Worm (Caenorhabditis elegans) whole organism, L4 larva: Measurements from ENCODE around the gene T15B7.8.

Experiments
- D1046.2 ChIP-seq: fragments of 200-800 bp; sonication (Bioruptor generic); IDR thresholded peaks from 2 replicates; pipeline ENCODE4 v1.3.6; 2022; ENCODE audit warnings: missing genetic modification characterization, missing compliant biosample characterization
- F26F4.8 ChIP-seq: fragments of 200-800 bp; sonication (Bioruptor generic); conservative IDR thresholded peaks from 2 replicates; pipeline ENCODE4 v1.3.6; 2022; ENCODE audit warnings: missing genetic modification characterization, missing compliant biosample characterization
- F49E8.2 ChIP-seq: sonication (generic microtip); optimal IDR thresholded peaks from 2 replicates; lab custom pipeline; 2016; ENCODE audit warnings: missing compliant biosample characterization, mild to moderate bottlenecking, missing genetic modification characterization, borderline replicate concordance
- R02D3.7 ChIP-seq: fragments of 150-350 bp; sonication (generic microtip); optimal IDR thresholded peaks from 3 replicates; lab custom pipeline; 2014; ENCODE audit warnings: missing biosample characterization, missing genetic modification characterization
- T20F7.1 ChIP-seq: fragments of 200-800 bp; sonication (Bioruptor generic); optimal IDR thresholded peaks from 2 replicates; lab custom pipeline; 2018; ENCODE audit warnings: mild to moderate bottlenecking, missing genetic modification characterization, missing compliant biosample characterization
- T26A8.4 ChIP-seq: fragments of 200-800 bp; sonication (Bioruptor generic); IDR thresholded peaks from 2 replicates; pipeline ENCODE4 v1.3.6; 2022; ENCODE audit warnings: missing genetic modification characterization, missing compliant biosample characterization
- aha-1 ChIP-seq: fragments of 150-350 bp; peaks from one replicate; lab custom pipeline; 2014; ENCODE audit warnings: missing biosample characterization, missing genetic modification characterization
- ces-1 ChIP-seq: fragments of 150-350 bp; sonication (generic microtip); optimal IDR thresholded peaks from 4 replicates; lab custom pipeline; 2014; ENCODE audit warnings: missing biosample characterization, missing genetic modification reagents, missing genetic modification characterization
- ctbp-1 ChIP-seq: fragments of 200-800 bp; sonication (Bioruptor generic); IDR thresholded peaks from 2 replicates; pipeline ENCODE4 v1.3.6; 2022; ENCODE audit warnings: missing genetic modification reagents, missing genetic modification characterization, missing compliant biosample characterization
- daf-12 ChIP-seq: fragments of 150-350 bp; optimal IDR thresholded peaks from 2 replicates; lab custom pipeline; 2014; ENCODE audit warnings: missing biosample characterization, missing genetic modification reagents, missing genetic modification characterization
- daf-16 ChIP-seq, 3 experiments: sonication (generic microtip); optimal IDR thresholded peaks; 2 replicates each; lab custom pipeline; 2016 to 2017; ENCODE audit warnings: missing genetic modification characterization in 3 of 3, missing genetic modification reagents in 3 of 3, mild to moderate bottlenecking in 2 of 3, missing compliant biosample characterization in 2 of 3, missing biosample characterization in 1 of 3, moderate library complexity in 1 of 3
- dmd-8 ChIP-seq: fragments of 200-800 bp; sonication (Bioruptor generic); IDR thresholded peaks from 2 replicates; pipeline ENCODE4 v1.3.6; 2022; ENCODE audit warnings: missing genetic modification characterization, missing compliant biosample characterization
- duxl-1 ChIP-seq: sonication (generic microtip); optimal IDR thresholded peaks from 2 replicates; lab custom pipeline; 2016; ENCODE audit warnings: mild to moderate bottlenecking, missing genetic modification characterization, moderate library complexity, missing compliant biosample characterization; ENCODE audit not compliant: poor library complexity
- gei-8 ChIP-seq: fragments of 200-800 bp; sonication (Bioruptor generic); optimal IDR thresholded peaks from 2 replicates; lab custom pipeline; 2018; ENCODE audit warnings: mild to moderate bottlenecking, missing genetic modification characterization, missing compliant biosample characterization
- hif-1 ChIP-seq, 2 experiments: sonication (generic microtip); optimal IDR thresholded peaks; 2 replicates each; lab custom pipeline; 2016 to 2017; ENCODE audit warnings: missing compliant biosample characterization in 2 of 2, missing genetic modification characterization in 2 of 2, missing genetic modification reagents in 2 of 2, missing genotype in 2 of 2, mild to moderate bottlenecking in 1 of 2
- hlh-30 ChIP-seq: sonication (generic microtip); optimal IDR thresholded peaks from 2 replicates; lab custom pipeline; 2017; ENCODE audit warnings: antibody characterized with exemption, mild to moderate bottlenecking, missing genetic modification characterization, missing compliant biosample characterization; ENCODE audit not compliant: insufficient read depth
- hmg-1.1 ChIP-seq: fragments of 200-800 bp; sonication (Bioruptor generic); IDR thresholded peaks from 2 replicates; pipeline ENCODE4 v1.3.6; 2022; ENCODE audit warnings: missing genetic modification reagents, missing genetic modification characterization, missing compliant biosample characterization
- lin-1 ChIP-seq: fragments of 200-800 bp; sonication (Bioruptor generic); IDR thresholded peaks from 2 replicates; pipeline ENCODE4 v1.3.6; 2022; ENCODE audit warnings: missing genetic modification reagents, missing genetic modification characterization, missing compliant biosample characterization
- lin-13 ChIP-seq: fragments of 150-350 bp; optimal IDR thresholded peaks from 2 replicates; lab custom pipeline; 2014; ENCODE audit warnings: missing biosample characterization, missing genetic modification reagents, missing genetic modification characterization
- lin-38 ChIP-seq: fragments of 200-800 bp; sonication (Bioruptor generic); IDR thresholded peaks from 2 replicates; pipeline ENCODE4 v1.3.6; 2022; ENCODE audit warnings: missing genetic modification reagents, missing genetic modification characterization, missing compliant biosample characterization
- lsy-2 ChIP-seq, 2 experiments: fragments of 150-350 bp in 1 of 2; sonication (generic microtip) in 1 of 2; optimal IDR thresholded peaks; 2 replicates each; lab custom pipeline; 2014 to 2017; ENCODE audit warnings: missing biosample characterization in 2 of 2, missing genetic modification characterization in 2 of 2
- madf-5 ChIP-seq, 2 experiments: fragments of 200-800 bp; sonication (Bioruptor generic); IDR thresholded peaks; 2 replicates each; pipeline ENCODE4 v1.3.6; 2022; ENCODE audit warnings: missing compliant biosample characterization in 2 of 2, missing genetic modification characterization in 2 of 2
- mdl-1 ChIP-seq, 2 experiments: fragments of 150-350 bp in 1 of 2; sonication (generic microtip) in 1 of 2; optimal IDR thresholded peaks; 2 replicates each; lab custom pipeline; 2014 to 2017; ENCODE audit warnings: missing biosample characterization in 2 of 2, missing genetic modification characterization in 2 of 2
- mxl-2 ChIP-seq: fragments of 200-800 bp; sonication (Bioruptor generic); conservative IDR thresholded peaks from 2 replicates; pipeline ENCODE4 v1.3.6; 2022; ENCODE audit warnings: missing genetic modification reagents, missing genetic modification characterization, missing compliant biosample characterization
- nhr-102 ChIP-seq: sonication (generic microtip); optimal IDR thresholded peaks from 2 replicates; lab custom pipeline; 2016; ENCODE audit warnings: mild to moderate bottlenecking, missing genetic modification characterization, moderate library complexity, missing compliant biosample characterization
- nhr-25 ChIP-seq: sonication (generic microtip); optimal IDR thresholded peaks from 2 replicates; lab custom pipeline; 2017; ENCODE audit warnings: missing genetic modification characterization, mild to moderate bottlenecking, missing compliant biosample characterization, antibody characterized with exemption, moderate library complexity, borderline replicate concordance; ENCODE audit not compliant: insufficient read depth
- nhr-28 ChIP-seq: fragments of 150-350 bp; optimal IDR thresholded peaks from 2 replicates; lab custom pipeline; 2014; ENCODE audit warnings: missing biosample characterization, missing genetic modification characterization
- nhr-6 ChIP-seq: fragments of 150-350 bp; optimal IDR thresholded peaks from 2 replicates; lab custom pipeline; 2014; ENCODE audit warnings: missing biosample characterization, missing genetic modification characterization
- nhr-77 ChIP-seq: fragments of 150-350 bp; optimal IDR thresholded peaks from 2 replicates; lab custom pipeline; 2014; ENCODE audit warnings: missing biosample characterization, missing genetic modification characterization
- pha-4 ChIP-seq, 2 experiments: fragments of 150-350 bp in 1 of 2; fragments of 200-800 bp in 1 of 2; sonication (Bioruptor generic) in 1 of 2; IDR thresholded peaks in 1 of 2; optimal IDR thresholded peaks in 1 of 2; 2 replicates each; pipeline versions ENCODE4 v1.3.6 to Lab custom; 2014 to 2022; ENCODE audit warnings: missing genetic modification characterization in 2 of 2, missing genetic modification reagents in 2 of 2, missing biosample characterization in 1 of 2, missing compliant biosample characterization in 1 of 2
- php-3 ChIP-seq: fragments of 200-800 bp; sonication (Bioruptor generic); IDR thresholded peaks from 2 replicates; pipeline ENCODE4 v1.3.6; 2022; ENCODE audit warnings: missing genetic modification reagents, missing genetic modification characterization, missing compliant biosample characterization
- rbr-2 ChIP-seq: sonication (generic microtip); optimal IDR thresholded peaks from 2 replicates; lab custom pipeline; 2016; ENCODE audit warnings: missing genotype, missing genetic modification characterization, missing compliant biosample characterization
- sdz-12 ChIP-seq: fragments of 200-800 bp; sonication (Bioruptor generic); optimal IDR thresholded peaks from 2 replicates; lab custom pipeline; 2018; ENCODE audit warnings: mild to moderate bottlenecking, missing genetic modification characterization, missing compliant biosample characterization
- snpc-1.2 ChIP-seq: fragments of 200-800 bp; sonication (Bioruptor generic); IDR thresholded peaks from 2 replicates; pipeline ENCODE4 v1.3.6; 2022; ENCODE audit warnings: missing genetic modification reagents, missing genetic modification characterization, missing compliant biosample characterization
- tag-97 ChIP-seq: fragments of 200-800 bp; sonication (Bioruptor generic); IDR thresholded peaks from 2 replicates; pipeline ENCODE4 v1.3.6; 2022; ENCODE audit warnings: missing genetic modification characterization, missing compliant biosample characterization
- unc-130 ChIP-seq: sonication (generic microtip); optimal IDR thresholded peaks from 2 replicates; lab custom pipeline; 2016; ENCODE audit warnings: missing genetic modification reagents, missing genetic modification characterization, missing compliant biosample characterization
- unc-62 ChIP-seq, 3 experiments: fragments of 150-350 bp in 1 of 3; sonication (generic microtip); optimal IDR thresholded peaks in 2 of 3; peaks in 1 of 3; 1 replicate in 1 of 3; 2 replicates in 2 of 3; lab custom pipeline; 2014 to 2017; ENCODE audit warnings: missing biosample characterization in 3 of 3, missing genetic modification characterization in 3 of 3, missing genetic modification reagents in 3 of 3, missing genotype in 1 of 3
- ztf-11 ChIP-seq: fragments of 150-350 bp; optimal IDR thresholded peaks from 2 replicates; lab custom pipeline; 2014; ENCODE audit warnings: missing biosample characterization, missing genetic modification characterization
- ztf-7 ChIP-seq: fragments of 150-350 bp; optimal IDR thresholded peaks from 2 replicates; lab custom pipeline; 2014; ENCODE audit warnings: missing biosample characterization, missing genetic modification characterization

Gene T15B7.8

ce11 chrV:6780676-6781075, 40.9 kb upstream of the T15B7.8 start:
- TF ChIP-seq aha-1 (tag; lab: Kevin White, UChicago) (peak; percentile 34), pha-4 (GFP tag; IDR thresholded peaks at IDR 0.05; lab: Robert Waterston, UW) (no peak), pha-4 (tag; optimal IDR thresholded peaks at IDR 0.05; lab: Kevin White, UChicago) (no peak)

DNA sequence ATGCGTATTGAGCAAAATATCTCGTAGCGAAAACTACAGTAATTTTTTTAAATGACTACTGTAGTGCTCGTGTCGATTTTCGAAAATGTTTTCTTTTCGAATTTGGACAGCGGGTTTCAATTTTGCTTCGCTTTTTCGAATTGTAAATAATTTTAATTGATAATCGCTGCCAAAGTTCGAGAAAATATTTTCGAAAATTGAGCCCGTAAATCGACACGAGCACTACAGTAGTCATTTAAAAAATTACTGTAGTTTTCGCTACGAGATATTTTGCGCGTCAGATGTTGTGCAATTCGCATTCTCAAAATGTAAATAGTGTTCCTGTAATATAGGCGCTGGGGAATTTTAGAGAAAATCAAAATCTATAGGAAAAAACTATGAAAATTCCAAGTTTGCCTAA, 39.3 kb upstream of the T15B7.8 start:
- TF ChIP-seq php-3 (GFP tag; lab: Robert Waterston, UW) = no peak
- no peak for TF ChIP-seq ztf-11 (tag; lab: Kevin White, UChicago)
- TF ChIP-seq gei-8 (GFP tag; lab: Kevin White, UChicago) = no peak
- TF ChIP-seq ctbp-1 (GFP tag; lab: Robert Waterston, UW) = no peak
- TF ChIP-seq daf-16 (GFP tag; optimal IDR thresholded peaks at IDR 0.05; lab: Kevin White, UChicago) = no peak
- no peak for TF ChIP-seq daf-16 (tag; optimal IDR thresholded peaks at IDR 0.05; lab: Kevin White, UChicago)
- TF ChIP-seq duxl-1 (tag; lab: Kevin White, UChicago) = no peak
- no peak for TF ChIP-seq rbr-2
- TF ChIP-seq T26A8.4 (GFP tag; lab: Robert Waterston, UW) = no peak
- no peak for TF ChIP-seq hif-1 (tag; optimal IDR thresholded peaks at IDR 0.05; lab: Kevin White, UChicago)
- TF ChIP-seq R02D3.7 (tag; lab: Kevin White, UChicago) = no peak
- no peak for TF ChIP-seq lin-13 (GFP tag; lab: Kevin White, UChicago)
- TF ChIP-seq unc-62 (GFP tag; optimal IDR thresholded peaks at IDR 0.05 in 1 of 2; lab: Kevin White, UChicago) = no peak
- TF ChIP-seq unc-62 (tag; optimal IDR thresholded peaks at IDR 0.05; lab: Kevin White, UChicago) = no peak
- TF ChIP-seq mxl-2 = no peak
- no peak for TF ChIP-seq hlh-30
- no peak for TF ChIP-seq nhr-102
- TF ChIP-seq snpc-1.2 = no peak

DNA sequence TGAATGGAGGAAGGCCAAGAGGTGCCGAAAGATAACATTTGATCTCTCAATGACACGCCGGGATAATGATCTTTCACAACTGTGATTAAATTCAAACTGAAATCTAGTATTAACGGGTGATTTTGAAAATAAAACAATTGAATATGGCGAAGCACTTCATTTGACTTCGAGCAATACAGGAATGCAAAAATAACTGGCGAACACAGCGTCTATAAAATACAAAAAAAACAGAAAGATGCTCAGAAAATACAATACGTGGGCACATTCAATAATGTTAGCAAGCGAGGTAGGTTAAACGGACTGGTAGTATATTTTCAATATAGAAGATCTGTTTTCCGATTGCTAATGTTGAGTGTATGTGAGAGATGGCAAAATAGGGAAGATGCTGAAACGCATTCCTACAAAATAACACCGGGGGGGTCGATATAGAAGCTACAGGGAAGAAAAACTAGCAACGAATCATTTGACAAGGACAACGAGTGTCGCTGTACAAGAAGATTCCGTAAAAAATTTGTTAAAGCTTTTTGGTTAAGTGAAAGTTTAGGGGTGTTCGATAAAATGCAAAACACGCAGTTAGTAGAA, 38.5 kb upstream of the T15B7.8 start:
- TF ChIP-seq unc-130 (GFP tag; lab: Kevin White, UChicago) = peak; percentile 61
- no peak for TF ChIP-seq F26F4.8
- no peak for TF ChIP-seq ces-1
- TF ChIP-seq F49E8.2 (tag; lab: Kevin White, UChicago) = peak; percentile 21
- no peak for TF ChIP-seq tag-97 (GFP tag; lab: Robert Waterston, UW)
- TF ChIP-seq nhr-25 = no peak
- TF ChIP-seq dmd-8 (GFP tag; lab: Robert Waterston, UW) = 0 out of 2 replicates have a peak, but pooled peaks have one; percentile 40
- TF ChIP-seq sdz-12 = no peak
- TF ChIP-seq unc-62 (GFP tag; optimal IDR thresholded peaks at IDR 0.05 in 1 of 2; lab: Kevin White, UChicago) = peak in 1 of 2 experiments; percentile 63
- TF ChIP-seq unc-62 (tag; optimal IDR thresholded peaks at IDR 0.05; lab: Kevin White, UChicago) = no peak
- TF ChIP-seq lin-38 (GFP tag; lab: Robert Waterston, UW) = 0 out of 2 replicates have a peak, but pooled peaks have one; percentile 19
- no peak for TF ChIP-seq ztf-11 (tag; lab: Kevin White, UChicago)
- TF ChIP-seq php-3 (GFP tag; lab: Robert Waterston, UW) = no peak
- TF ChIP-seq R02D3.7 (tag; lab: Kevin White, UChicago) = no peak
- no peak for TF ChIP-seq ctbp-1 (GFP tag; lab: Robert Waterston, UW)
- no peak for TF ChIP-seq D1046.2 (GFP tag; lab: Robert Waterston, UW)
- 0 out of 2 replicates have a peak, but pooled peaks have one; percentile 16 for TF ChIP-seq pha-4 (GFP tag; IDR thresholded peaks at IDR 0.05; lab: Robert Waterston, UW)
- no peak for TF ChIP-seq pha-4 (tag; optimal IDR thresholded peaks at IDR 0.05; lab: Kevin White, UChicago)
- no peak for TF ChIP-seq ztf-7
- peak in 1 of 2 experiments; percentile 35; a peak in 1 of 4 replicates for TF ChIP-seq madf-5 (GFP tag; IDR thresholded peaks at IDR 0.05; lab: Robert Waterston, UW)

ce11 chrV:6784853-6785492, 36.6 kb upstream of the T15B7.8 start, which contains the start of the genes spn-4 and spe-39:
spn-4 (minus strand) TSS chrV:6784903.
spe-39 (plus strand) TSS chrV:6785451.
- TF ChIP-seq nhr-6 (peak; percentile 76), unc-130 (GFP tag; lab: Kevin White, UChicago) (peak; percentile 33), lsy-2 (tag; optimal IDR thresholded peaks at IDR 0.05; lab: Kevin White, UChicago) (peak in 1 of 2 experiments; percentile 77), nhr-28 (tag; lab: Kevin White, UChicago) (peak; percentile 1), ces-1 (no peak), ctbp-1 (GFP tag; lab: Robert Waterston, UW) (no peak), mxl-2 (no peak), mdl-1 (tag; optimal IDR thresholded peaks at IDR 0.05; lab: Kevin White, UChicago) (peak in 1 of 2 experiments; percentile 16), T20F7.1 (GFP tag; lab: Kevin White, UChicago) (peak; percentile 13), madf-5 (GFP tag; IDR thresholded peaks at IDR 0.05; lab: Robert Waterston, UW) (no peak), hif-1 (tag; optimal IDR thresholded peaks at IDR 0.05; lab: Kevin White, UChicago) (peak in 1 of 2 experiments; percentile 32), nhr-77 (tag; lab: Kevin White, UChicago) (peak; percentile 26), daf-12 (tag; lab: Kevin White, UChicago) (no peak), rbr-2 (peak; percentile 40), hmg-1.1 (GFP tag; lab: Robert Waterston, UW) (peak; percentile 70; the same call in 1 of the 2 replicates), dmd-8 (GFP tag; lab: Robert Waterston, UW) (no peak), snpc-1.2 (0 out of 2 replicates have a peak, but pooled peaks have one; percentile 51), T26A8.4 (GFP tag; lab: Robert Waterston, UW) (peak; percentile 57), lin-1 (GFP tag; lab: Robert Waterston, UW) (peak; percentile 43; the same call in 1 of the 2 replicates)
